Worm (Caenorhabditis elegans): ENCODE data around the gene C09G4.4.

The C09G4.4 gene

ce11 chrIV:8514546-8514945 is 1.8 kb downstream of the C09G4.4 start:
- TF ChIP-seq nhr-11 (tag; optimal IDR thresholded peaks at IDR 0.05) (no peak), hlh-4 (tag; optimal IDR thresholded peaks at IDR 0.05) (no peak), xbp-1 (tag; optimal IDR thresholded peaks at IDR 0.05) (no peak), pqm-1 (tag; optimal IDR thresholded peaks at IDR 0.05) (no peak), ama-1 (optimal IDR thresholded peaks at IDR 0.05) (no peak), ceh-8 (GFP tag; optimal IDR thresholded peaks at IDR 0.05) (no peak), ceh-90 (tag; optimal IDR thresholded peaks at IDR 0.05) (no peak), C16A3.4 (tag; optimal IDR thresholded peaks at IDR 0.05) (no peak), egl-13 (tag; optimal IDR thresholded peaks at IDR 0.05) (no peak), dpl-1 (GFP tag; optimal IDR thresholded peaks at IDR 0.05) (no peak), nhr-85 (tag) (no peak), lin-14 (GFP tag; optimal IDR thresholded peaks at IDR 0.05) (no peak)

DNA sequence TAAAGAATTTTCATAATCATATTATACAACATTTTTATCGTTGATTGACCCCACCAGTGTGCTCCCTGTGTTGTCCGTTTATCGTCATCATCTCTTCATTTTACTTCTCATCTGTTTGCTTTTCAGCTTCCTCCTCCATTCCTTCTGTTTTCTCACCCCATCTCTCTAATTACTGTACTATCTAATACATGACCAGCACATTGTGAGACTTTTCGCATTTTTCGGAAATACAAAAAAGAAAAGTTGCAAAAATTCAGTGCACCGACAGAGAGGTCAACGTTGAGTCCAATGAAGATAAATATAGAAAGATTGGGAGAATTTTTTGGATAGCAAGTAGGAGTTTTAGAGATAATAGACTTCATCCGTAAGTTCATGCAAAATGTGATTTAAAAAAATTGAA is 7.2 kb downstream of the C09G4.4 start:
- TF ChIP-seq hlh-4 (tag; optimal IDR thresholded peaks at IDR 0.05): no peak
- TF ChIP-seq efl-1 (optimal IDR thresholded peaks at IDR 0.05): no peak
- TF ChIP-seq efl-1 (GFP tag; optimal IDR thresholded peaks at IDR 0.05 in 1 of 2): peak in 1 of 2 experiments; percentile 57

DNA sequence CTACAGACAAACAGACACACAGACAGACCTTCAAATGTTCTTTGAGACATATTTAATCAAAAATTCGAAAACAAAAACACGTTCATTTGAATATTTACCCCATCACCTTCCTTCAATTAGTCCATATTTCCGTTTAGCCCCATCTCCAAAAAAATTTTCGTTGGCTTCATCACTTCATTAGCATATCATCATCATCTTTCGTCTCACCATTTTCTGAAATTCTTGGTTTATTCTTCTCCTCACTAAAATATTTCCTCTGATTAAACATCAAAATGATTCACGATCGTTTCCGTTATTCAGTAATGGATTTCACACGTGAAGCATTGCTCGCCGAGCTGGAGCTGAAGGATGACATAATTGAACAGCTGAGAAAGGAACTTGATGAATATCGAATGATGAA is 7.8 kb downstream of the C09G4.4 start, which contains the start of gene pkg-2:
Gene pkg-2, plus strand, starts transcription at position 301 of the 400 bp plus-strand sequence.
- TF ChIP-seq efl-3 (GFP tag; optimal IDR thresholded peaks at IDR 0.05) (no peak), snu-23 (GFP tag; optimal IDR thresholded peaks at IDR 0.05) (no peak), grh-1 (GFP tag; IDR thresholded peaks at IDR 0.05) (no peak), unc-86 (tag; optimal IDR thresholded peaks at IDR 0.05) (no peak), vab-15 (tag; optimal IDR thresholded peaks at IDR 0.05) (no peak), irx-1 (tag; optimal IDR thresholded peaks at IDR 0.05) (no peak)

- TF ChIP-seq lin-15B (tag; optimal IDR thresholded peaks at IDR 0.05): no peak
- TF ChIP-seq sptf-1 (tag; optimal IDR thresholded peaks at IDR 0.05): no peak
- TF ChIP-seq pax-3 (tag; optimal IDR thresholded peaks at IDR 0.05): no peak
- no peak for TF ChIP-seq elt-2 (tag; optimal IDR thresholded peaks at IDR 0.05)
- TF ChIP-seq nhr-19 (GFP tag; conservative IDR thresholded peaks at IDR 0.05): no peak
- no peak for TF ChIP-seq elt-3 (tag; optimal IDR thresholded peaks at IDR 0.05)
- no peak for TF ChIP-seq nhr-12 (tag; optimal IDR thresholded peaks at IDR 0.05)
- TF ChIP-seq nhr-76 (tag; optimal IDR thresholded peaks at IDR 0.05): no peak
- TF ChIP-seq unc-30 (tag; optimal IDR thresholded peaks at IDR 0.05): no peak
- no peak for TF ChIP-seq grh-1 (GFP tag; IDR thresholded peaks at IDR 0.05)
- TF ChIP-seq dpl-1 (GFP tag; optimal IDR thresholded peaks at IDR 0.05): no peak
- no peak for TF ChIP-seq lin-35 (GFP tag; optimal IDR thresholded peaks at IDR 0.05)
Observed at ce11 chrIV:8523981-8524380, 11.2 kb downstream of the C09G4.4 start.

ce11 chrIV:8526050-8526449 is 13.3 kb downstream of the C09G4.4 start:
- peak; percentile 88 for TF ChIP-seq nhr-19 (GFP tag; conservative IDR thresholded peaks at IDR 0.05)
- TF ChIP-seq unc-130 (tag; optimal IDR thresholded peaks at IDR 0.05): peak; percentile 49
- peak; percentile 59 for TF ChIP-seq nhr-90 (tag; optimal IDR thresholded peaks at IDR 0.05; ENCODE audit: poor library complexity)
- no peak for TF ChIP-seq C34B4.2 (tag; optimal IDR thresholded peaks at IDR 0.05)
- peak; percentile 93 for TF ChIP-seq nhr-20 (tag; optimal IDR thresholded peaks at IDR 0.05)
- peak; percentile 73 to 91 for TF ChIP-seq lsy-2 (tag; optimal IDR thresholded peaks at IDR 0.05)
- peak; percentile 50 for TF ChIP-seq C16A3.4 (tag; optimal IDR thresholded peaks at IDR 0.05)
- TF ChIP-seq lin-14 (GFP tag; optimal IDR thresholded peaks at IDR 0.05): peak; percentile 94
- TF ChIP-seq nhr-11 (tag; optimal IDR thresholded peaks at IDR 0.05): peak; percentile 66
- no peak for TF ChIP-seq zip-4 (GFP tag; optimal IDR thresholded peaks at IDR 0.05)
- TF ChIP-seq swsn-7 (tag; optimal IDR thresholded peaks at IDR 0.05): peak; percentile 44
- no peak for TF ChIP-seq aly-2 (tag; optimal IDR thresholded peaks at IDR 0.05)
- peak; percentile 49 for TF ChIP-seq irx-1 (tag; optimal IDR thresholded peaks at IDR 0.05)
- no peak for TF ChIP-seq hpl-2 (GFP tag; optimal IDR thresholded peaks at IDR 0.05)
- peak; percentile 1 for TF ChIP-seq skn-1 (tag; optimal IDR thresholded peaks at IDR 0.05)
- TF ChIP-seq F16B12.6 (tag; optimal IDR thresholded peaks at IDR 0.05): no peak
- peak; percentile 94 for TF ChIP-seq nhr-85 (tag)
- TF ChIP-seq grh-1 (GFP tag; IDR thresholded peaks at IDR 0.05): no peak; the same call in 1 of the 2 replicates
- peak; percentile 61 for TF ChIP-seq nhr-47 (tag; optimal IDR thresholded peaks at IDR 0.05)
- TF ChIP-seq tlp-1 (tag; optimal IDR thresholded peaks at IDR 0.05): no peak
- TF ChIP-seq elt-2 (tag; optimal IDR thresholded peaks at IDR 0.05): peak; percentile 37
- TF ChIP-seq egl-27 (tag; optimal IDR thresholded peaks at IDR 0.05): peak in 1 of 2 experiments; percentile 80
- TF ChIP-seq nhr-71 (tag; optimal IDR thresholded peaks at IDR 0.05): peak; percentile 94
- TF ChIP-seq lir-3 (tag; optimal IDR thresholded peaks at IDR 0.05; ENCODE audit: poor library complexity): peak; percentile 32
- peak in 1 of 3 experiments; percentile 25 for TF ChIP-seq dpl-1 (GFP tag; optimal IDR thresholded peaks at IDR 0.05)
